Worm (Caenorhabditis elegans) whole organism, L3 larva: ENCODE results near the gene slc-36.1.

ENCODE experiments used
- ama-1 ChIP-seq: fragments of 150-350 bp; optimal IDR thresholded peaks from 2 replicates; lab custom pipeline; 2018
- ceh-16 ChIP-seq: sonication (generic microtip); optimal IDR thresholded peaks from 2 replicates; lab custom pipeline; 2017; ENCODE audit warnings: missing biosample characterization, missing genetic modification characterization
- elt-3 ChIP-seq, 3 experiments: fragments of 150-350 bp in 1 of 3; sonication (generic microtip) in 2 of 3; optimal IDR thresholded peaks; 2 replicates in 2 of 3; 4 replicates in 1 of 3; lab custom pipeline; 2014 to 2017; ENCODE audit warnings: missing biosample characterization in 3 of 3, missing genetic modification characterization in 3 of 3
- eor-1 ChIP-seq, 2 experiments: fragments of 150-350 bp; optimal IDR thresholded peaks; 2 replicates each; lab custom pipeline; 2014 to 2018; ENCODE audit warnings: missing biosample characterization in 2 of 2, missing genetic modification characterization in 2 of 2
- fkh-2 ChIP-seq: fragments of 150-350 bp; optimal IDR thresholded peaks from 2 replicates; lab custom pipeline; 2014; ENCODE audit warnings: missing biosample characterization, missing genetic modification reagents, missing genetic modification characterization
- jun-1 ChIP-seq: fragments of 150-350 bp; optimal IDR thresholded peaks from 2 replicates; lab custom pipeline; 2014; ENCODE audit warnings: missing biosample characterization, missing genetic modification reagents, missing genetic modification characterization
- nhr-237 ChIP-seq: fragments of 150-350 bp; optimal IDR thresholded peaks from 2 replicates; lab custom pipeline; 2014; ENCODE audit warnings: missing biosample characterization, missing genetic modification characterization
- nhr-43 ChIP-seq: sonication (generic microtip); optimal IDR thresholded peaks from 2 replicates; lab custom pipeline; 2016; ENCODE audit warnings: mild to moderate bottlenecking, missing genetic modification characterization, missing compliant biosample characterization; ENCODE audit not compliant: poor library complexity, severe bottlenecking
- nhr-77 ChIP-seq: fragments of 150-350 bp; optimal IDR thresholded peaks from 2 replicates; lab custom pipeline; 2014; ENCODE audit warnings: missing biosample characterization, missing genetic modification characterization
- pha-4 ChIP-seq: fragments of 150-350 bp; optimal IDR thresholded peaks from 2 replicates; lab custom pipeline; 2014; ENCODE audit warnings: missing biosample characterization, missing genetic modification reagents, missing genetic modification characterization
- sea-2 ChIP-seq: fragments of 150-350 bp; sonication (generic microtip); optimal IDR thresholded peaks from 4 replicates; lab custom pipeline; 2014; ENCODE audit warnings: missing biosample characterization, missing genetic modification reagents, missing genetic modification characterization
- skn-1 ChIP-seq: fragments of 150-350 bp; optimal IDR thresholded peaks from 2 replicates; lab custom pipeline; 2014; ENCODE audit warnings: missing biosample characterization, missing genetic modification characterization
- unc-39 ChIP-seq: sonication (generic microtip); optimal IDR thresholded peaks from 4 replicates; lab custom pipeline; 2017; ENCODE audit warnings: missing biosample characterization, missing genetic modification characterization

- peak; percentile 76 for TF ChIP-seq pha-4 (tag; lab: Kevin White, UChicago)
- TF ChIP-seq ama-1 (lab: Kevin White, UChicago), result no peak
- TF ChIP-seq jun-1 (tag; lab: Kevin White, UChicago), result peak; percentile 32
- TF ChIP-seq skn-1, result no peak
- no peak for TF ChIP-seq sea-2 (GFP tag; lab: Kevin White, UChicago)
- no peak for TF ChIP-seq eor-1 (tag; optimal IDR thresholded peaks at IDR 0.05; lab: Kevin White, UChicago)
- no peak for TF ChIP-seq nhr-43
- TF ChIP-seq ceh-16 (tag; lab: Kevin White, UChicago), result no peak
- no peak for TF ChIP-seq unc-39 (tag; lab: Kevin White, UChicago)
- no peak for TF ChIP-seq elt-3 (tag; optimal IDR thresholded peaks at IDR 0.05; lab: Kevin White, UChicago)
- TF ChIP-seq nhr-77 (tag; lab: Kevin White, UChicago), result no peak
- no peak for TF ChIP-seq fkh-2 (tag; lab: Kevin White, UChicago)
- TF ChIP-seq nhr-237 (tag; lab: Kevin White, UChicago), result no peak
These were observed 52.5 kb downstream of the slc-36.1 start for ce11 chrIII:13359847-13360246.
